Fruit fly (Drosophila melanogaster): Measurements from ENCODE around the gene IPIP.

The IPIP gene

DNA sequence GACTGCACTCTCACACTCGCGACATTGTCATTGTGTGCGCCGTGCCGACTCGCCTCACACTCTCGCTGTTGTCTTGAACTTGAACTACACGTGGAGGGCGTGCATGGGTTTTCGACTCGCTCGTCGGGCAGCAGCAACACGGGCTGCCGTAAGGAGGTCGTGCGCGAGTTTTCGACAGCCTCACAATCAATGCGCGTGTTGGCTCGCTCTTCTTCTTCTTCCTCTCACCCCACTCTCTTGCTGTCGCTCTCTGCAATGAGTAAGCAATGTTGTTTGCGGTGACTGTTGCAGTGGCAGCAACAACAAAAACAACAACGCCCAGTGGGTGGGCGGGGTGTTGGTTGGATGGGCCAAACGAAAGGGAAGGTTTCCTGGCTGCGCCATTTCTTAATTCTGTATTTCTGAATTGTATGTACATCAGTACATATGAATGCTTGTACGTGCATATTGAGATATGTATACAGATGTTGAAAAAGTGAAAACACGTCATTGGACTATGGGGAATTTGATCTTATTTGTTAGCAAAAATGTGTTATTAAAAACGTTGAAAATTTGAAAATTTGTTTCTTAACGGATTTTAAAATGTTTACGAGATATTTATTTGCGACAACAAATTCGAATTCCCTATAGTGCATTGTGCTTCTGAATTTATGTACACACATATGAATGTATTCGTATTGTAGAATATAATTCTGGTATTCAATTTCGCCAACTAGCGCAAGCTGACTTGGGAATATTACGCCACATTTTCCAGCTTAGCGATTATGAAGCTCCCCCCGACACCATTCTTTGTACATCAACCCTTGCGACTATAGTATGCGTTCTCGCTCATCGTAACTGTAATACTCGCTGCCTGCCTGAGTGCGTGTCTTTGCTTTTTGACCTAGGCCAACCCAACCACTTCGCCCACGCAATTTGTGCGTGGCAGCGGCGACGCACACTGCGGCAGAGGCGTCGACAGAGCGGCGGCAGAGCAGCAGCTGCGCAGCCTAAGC, 40.9 kb downstream of the IPIP start (continued):
- peak; percentile 13 for TF ChIP-seq grn (GFP tag; optimal IDR thresholded peaks at IDR 0.05)
- TF ChIP-seq Fer3 (tag; optimal IDR thresholded peaks at IDR 0.05): no peak
- no peak for TF ChIP-seq Mrtf (GFP tag; IDR thresholded peaks at IDR 0.05)
- no peak for TF ChIP-seq CG10979 (tag; optimal IDR thresholded peaks at IDR 0.05)
- TF ChIP-seq Camta (GFP tag; optimal IDR thresholded peaks at IDR 0.05): no peak
- no peak for TF ChIP-seq CG12236 (GFP tag; optimal IDR thresholded peaks at IDR 0.05)
- no peak for TF ChIP-seq wek (GFP tag; optimal IDR thresholded peaks at IDR 0.05)
- TF ChIP-seq CG34422 (GFP tag; IDR thresholded peaks at IDR 0.05): peak; percentile 80; the same call in 2 of the 3 replicates
- peak; percentile 29 for TF ChIP-seq fd102C (GFP tag; optimal IDR thresholded peaks at IDR 0.05)
- TF ChIP-seq Rx (GFP tag; IDR thresholded peaks at IDR 0.05): no peak
- TF ChIP-seq C15 (GFP tag; IDR thresholded peaks at IDR 0.05): no peak
- 0 out of 2 replicates have a peak, but pooled peaks have one; percentile 20 for TF ChIP-seq CG5953 (GFP tag; IDR thresholded peaks at IDR 0.05)
- peak; percentile 62; the same call in 1 of the 2 replicates for TF ChIP-seq seq (GFP tag; IDR thresholded peaks at IDR 0.05)
- TF ChIP-seq CG13775 (GFP tag; optimal IDR thresholded peaks at IDR 0.05): peak; percentile 18
- TF ChIP-seq exex (tag; optimal IDR thresholded peaks at IDR 0.05): peak; percentile 6
- TF ChIP-seq Sox102F (GFP tag; optimal IDR thresholded peaks at IDR 0.05): no peak
- peak; percentile 39; the same call in 1 of the 2 replicates for TF ChIP-seq CG9932 (GFP tag; IDR thresholded peaks at IDR 0.05)
- TF ChIP-seq CG10147 (GFP tag; optimal IDR thresholded peaks at IDR 0.05): no peak
- TF ChIP-seq ATbp (GFP tag; optimal IDR thresholded peaks at IDR 0.05): no peak
- no peak for TF ChIP-seq CG1792 (GFP tag; optimal IDR thresholded peaks at IDR 0.05)
- TF ChIP-seq CrebB (tag; optimal IDR thresholded peaks at IDR 0.05): peak; percentile 62
- no peak for TF ChIP-seq CG31388 (GFP tag; optimal IDR thresholded peaks at IDR 0.05)
- peak; percentile 54 for TF ChIP-seq grau (tag; optimal IDR thresholded peaks at IDR 0.05)
- no peak for TF ChIP-seq nau (GFP tag; optimal IDR thresholded peaks at IDR 0.05)
- TF ChIP-seq NfI (GFP tag; optimal IDR thresholded peaks at IDR 0.05): peak; percentile 46
- no peak for TF ChIP-seq CTCF (GFP tag; optimal IDR thresholded peaks at IDR 0.05)
- TF ChIP-seq chm (GFP tag; IDR thresholded peaks at IDR 0.05): peak; percentile 70; the same call in 1 of the 2 replicates
- TF ChIP-seq ro (GFP tag; IDR thresholded peaks at IDR 0.05): no peak
- TF ChIP-seq h (optimal IDR thresholded peaks at IDR 0.05): no peak
- peak; percentile 100 for TF ChIP-seq CG42726 (GFP tag; IDR thresholded peaks at IDR 0.05; ENCODE audit: partially characterized antibody)
- TF ChIP-seq CG12391 (tag; optimal IDR thresholded peaks at IDR 0.05): peak; percentile 35
- peak; percentile 91 for TF ChIP-seq z (GFP tag; IDR thresholded peaks at IDR 0.05)
- no peak for TF ChIP-seq stc (GFP tag; IDR thresholded peaks at IDR 0.05)
- TF ChIP-seq CG10431 (GFP tag; optimal IDR thresholded peaks at IDR 0.05): peak; percentile 22
- no peak for TF ChIP-seq CG11085 (GFP tag; IDR thresholded peaks at IDR 0.05)
- TF ChIP-seq sim (GFP tag; IDR thresholded peaks at IDR 0.05): peak; percentile 34; the same call in 1 of the 2 replicates
- TF ChIP-seq CG4617 (GFP tag; optimal IDR thresholded peaks at IDR 0.05; ENCODE audit: borderline replicate concordance): no peak
- TF ChIP-seq usp (GFP tag; optimal IDR thresholded peaks at IDR 0.05): no peak
- TF ChIP-seq vnd (GFP tag; IDR thresholded peaks at IDR 0.05; ENCODE audit: partially characterized antibody): no peak
- peak in 1 of 2 experiments; percentile 13 for TF ChIP-seq Hr51 (GFP tag; optimal IDR thresholded peaks at IDR 0.05)
- TF ChIP-seq CG3726 (GFP tag; IDR thresholded peaks at IDR 0.05): no peak
- peak; percentile 44 for TF ChIP-seq Side (GFP tag; optimal IDR thresholded peaks at IDR 0.05)
- no peak for TF ChIP-seq CG5245 (GFP tag; optimal IDR thresholded peaks at IDR 0.05)
- TF ChIP-seq Atf3 (GFP tag; optimal IDR thresholded peaks at IDR 0.05): peak; percentile 11
- TF ChIP-seq gfzf (GFP tag; optimal IDR thresholded peaks at IDR 0.05): no peak
- no peak for TF ChIP-seq Oaz (GFP tag; IDR thresholded peaks at IDR 0.05)
- TF ChIP-seq CG30431 (GFP tag; optimal IDR thresholded peaks at IDR 0.05): no peak
- no peak for TF ChIP-seq CG6272 (GFP tag; IDR thresholded peaks at IDR 0.05)
- no peak for TF ChIP-seq CG11723 (GFP tag; optimal IDR thresholded peaks at IDR 0.05)
- TF ChIP-seq HLH3B (GFP tag; IDR thresholded peaks at IDR 0.05): no peak
